Worm (Caenorhabditis elegans): ENCODE data around the gene sto-5.

The sto-5 gene

DNA sequence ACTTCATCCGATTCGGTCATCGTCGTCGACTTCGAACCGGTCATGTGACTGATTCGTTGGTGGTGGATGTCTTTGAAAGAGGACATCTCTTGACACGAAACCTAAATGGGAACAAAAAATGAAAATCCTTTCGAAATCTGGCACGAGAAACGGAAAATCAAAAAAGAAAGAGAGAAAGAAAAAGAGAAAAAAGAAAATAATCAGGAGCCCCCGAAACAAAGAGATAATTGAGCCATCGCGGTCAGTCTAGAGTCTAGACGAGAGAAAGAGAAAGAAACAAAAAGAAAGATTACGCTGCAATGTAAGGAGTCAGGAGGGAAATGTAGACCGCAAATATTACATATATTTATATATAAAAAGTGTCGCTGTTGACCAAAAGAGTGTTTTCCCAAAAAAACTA is 43.7 kb upstream of the sto-5 start, which contains the start of gene aakg-2:
Gene aakg-2, minus strand, starts transcription at position 101 of the 400 bp plus-strand sequence.
- TF ChIP-seq let-526 (GFP tag; IDR thresholded peaks at IDR 0.05) (no peak), cebp-1 (GFP tag; IDR thresholded peaks at IDR 0.05) (no peak), cebp-1 (tag; optimal IDR thresholded peaks at IDR 0.05) (peak; percentile 12)

DNA sequence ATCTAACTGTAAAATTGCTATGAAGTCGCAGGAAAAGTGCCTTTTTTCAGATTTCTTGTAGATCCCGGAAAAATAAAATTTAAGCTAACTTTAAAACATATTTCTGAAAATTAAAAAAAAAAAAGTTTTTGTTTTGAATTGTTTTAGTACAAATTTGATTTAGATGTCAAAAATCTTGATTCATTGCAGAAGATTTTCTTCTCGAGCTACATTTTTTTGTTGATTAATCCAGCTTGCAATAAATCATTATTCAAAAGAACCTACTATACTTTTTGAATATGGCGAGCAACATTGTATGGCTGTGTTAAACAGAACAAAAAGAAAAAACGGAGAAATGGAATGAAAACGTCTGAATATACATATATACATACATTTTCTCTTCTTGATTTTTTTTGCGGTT is 40.4 kb upstream of the sto-5 start:
- TF ChIP-seq efl-1 (GFP tag; optimal IDR thresholded peaks at IDR 0.05): no peak
- TF ChIP-seq ceh-40 (GFP tag; IDR thresholded peaks at IDR 0.05): no peak
- no peak for TF ChIP-seq rcor-1 (GFP tag; IDR thresholded peaks at IDR 0.05)
- TF ChIP-seq nhr-90 (tag; optimal IDR thresholded peaks at IDR 0.05): no peak
- TF ChIP-seq dox-1 (GFP tag; IDR thresholded peaks at IDR 0.05): no peak
- no peak for TF ChIP-seq die-1 (tag; optimal IDR thresholded peaks at IDR 0.05)
- no peak for TF ChIP-seq atf-7 (tag; optimal IDR thresholded peaks at IDR 0.05)
- TF ChIP-seq F33H1.4 (GFP tag; IDR thresholded peaks at IDR 0.05): no peak
- no peak for TF ChIP-seq ztf-28 (GFP tag; IDR thresholded peaks at IDR 0.05)
- no peak for TF ChIP-seq ceh-27 (GFP tag; optimal IDR thresholded peaks at IDR 0.05)
- TF ChIP-seq nfyb-1 (GFP tag; IDR thresholded peaks at IDR 0.05): no peak
- no peak for TF ChIP-seq hrde-1 (tag; optimal IDR thresholded peaks at IDR 0.05; ENCODE audit: borderline replicate concordance)
- no peak for TF ChIP-seq unc-130 (GFP tag; optimal IDR thresholded peaks at IDR 0.05)
- TF ChIP-seq madf-8 (GFP tag; conservative IDR thresholded peaks at IDR 0.05): no peak
- TF ChIP-seq B0336.3 (GFP tag; IDR thresholded peaks at IDR 0.05): no peak
- no peak for TF ChIP-seq Y56A3A.18 (GFP tag; IDR thresholded peaks at IDR 0.05)
- TF ChIP-seq ccch-3 (GFP tag; optimal IDR thresholded peaks at IDR 0.05): no peak
- TF ChIP-seq hlh-12 (tag; optimal IDR thresholded peaks at IDR 0.05): no peak
- TF ChIP-seq lsy-27 (tag; optimal IDR thresholded peaks at IDR 0.05; ENCODE audit: borderline replicate concordance, insufficient read depth): no peak

DNA sequence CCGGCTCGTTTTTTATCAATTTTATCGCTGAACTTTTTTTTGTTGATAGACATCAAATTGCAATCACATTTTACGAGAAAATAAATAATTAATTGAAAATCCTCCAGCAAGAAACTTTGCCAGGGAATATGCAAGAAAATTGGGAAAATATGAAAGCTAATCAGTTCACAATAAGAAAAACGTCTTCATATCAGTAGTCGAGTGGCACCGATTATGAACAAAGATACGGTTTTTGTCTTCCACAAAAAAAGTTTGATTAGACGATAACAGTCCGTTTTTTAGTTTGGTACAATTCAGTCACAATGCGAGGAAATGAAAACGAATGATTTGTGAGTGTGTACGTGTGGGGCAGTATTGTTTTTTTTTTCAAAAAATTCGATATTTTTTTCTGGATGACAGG is 39.8 kb upstream of the sto-5 start:
- TF ChIP-seq nhr-80 (tag; optimal IDR thresholded peaks at IDR 0.05): peak; percentile 50
- TF ChIP-seq ceh-100 (GFP tag; IDR thresholded peaks at IDR 0.05): no peak

DNA sequence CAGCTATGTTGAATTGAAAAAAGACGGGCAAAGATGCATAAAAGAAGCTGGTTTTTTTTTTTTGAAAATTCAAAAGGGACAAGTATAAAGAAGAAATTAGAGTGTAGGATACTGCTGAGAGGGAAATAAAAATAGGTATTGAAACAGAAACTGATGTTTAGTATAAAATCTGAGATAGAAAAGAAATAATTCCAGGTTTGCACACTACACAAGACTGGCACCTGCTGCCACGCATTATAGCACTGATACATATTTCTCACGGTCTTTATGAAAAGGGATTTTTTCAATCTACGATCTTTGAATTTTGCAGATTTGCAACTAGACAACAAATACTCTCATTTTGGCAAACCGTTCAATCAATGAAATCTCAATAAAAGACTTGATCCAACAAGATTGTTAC is 38.1 kb upstream of the sto-5 start:
- TF ChIP-seq nhr-80 (tag; optimal IDR thresholded peaks at IDR 0.05) (no peak), snpc-1.1 (tag; optimal IDR thresholded peaks at IDR 0.05; ENCODE audit: insufficient read depth) (no peak), lsy-27 (tag; optimal IDR thresholded peaks at IDR 0.05; ENCODE audit: borderline replicate concordance, insufficient read depth) (no peak), attf-3 (GFP tag; conservative IDR thresholded peaks at IDR 0.05) (no peak), ceh-100 (GFP tag; IDR thresholded peaks at IDR 0.05) (no peak), sptf-2 (GFP tag; optimal IDR thresholded peaks at IDR 0.05) (no peak), tbx-9 (tag; optimal IDR thresholded peaks at IDR 0.05; ENCODE audit: borderline replicate concordance) (no peak), atf-7 (tag; optimal IDR thresholded peaks at IDR 0.05) (no peak), F23B12.7 (tag; optimal IDR thresholded peaks at IDR 0.05; ENCODE audit: insufficient read depth) (no peak), lin-54 (GFP tag; optimal IDR thresholded peaks at IDR 0.05) (no peak), hrde-1 (tag; optimal IDR thresholded peaks at IDR 0.05; ENCODE audit: borderline replicate concordance) (no peak), B0261.1 (tag; optimal IDR thresholded peaks at IDR 0.05) (no peak), ccch-3 (GFP tag; optimal IDR thresholded peaks at IDR 0.05) (no peak), ztf-18 (tag; optimal IDR thresholded peaks at IDR 0.05) (no peak), ama-1 (optimal IDR thresholded peaks at IDR 0.05) (no peak), ama-1 (GFP tag; optimal IDR thresholded peaks at IDR 0.05) (no peak), rec-8 (tag; optimal IDR thresholded peaks at IDR 0.05) (no peak), Y79H2A.3 (GFP tag; conservative IDR thresholded peaks at IDR 0.05) (no peak)
